Fruit fly (Drosophila melanogaster) whole organism, embryonic: ENCODE measurements around the gene CG13601.

ENCODE experiments used
- Aef1 ChIP-seq: fragments of 200-800 bp; sonication (Bioruptor generic); IDR thresholded peaks from 3 replicates; pipeline ENCODE4 v1.3.6; 2022; ENCODE audit warnings: missing biosample characterization, missing genetic modification characterization
- B-H2 ChIP-seq: fragments of 200-800 bp; sonication (Bioruptor generic); optimal IDR thresholded peaks from 2 replicates; lab custom pipeline; 2018; ENCODE audit warnings: missing biosample characterization, mild to moderate bottlenecking, missing genetic modification characterization
- CG10654 ChIP-seq: fragments of 200-800 bp; sonication (Bioruptor generic); optimal IDR thresholded peaks from 2 replicates; lab custom pipeline; 2016; ENCODE audit warnings: missing biosample characterization, missing genetic modification characterization
- CG14050 ChIP-seq: fragments of 200-800 bp; sonication (Bioruptor generic); IDR thresholded peaks from 3 replicates; pipeline ENCODE4 v1.3.6; 2022; ENCODE audit warnings: missing biosample characterization, missing genetic modification characterization
- CG15011 ChIP-seq: fragments of 200-800 bp; sonication (Bioruptor generic); optimal IDR thresholded peaks from 3 replicates; lab custom pipeline; 2018; ENCODE audit warnings: missing biosample characterization, mild to moderate bottlenecking, missing genetic modification characterization
- CG15073 ChIP-seq: fragments of 200-800 bp; sonication (Bioruptor generic); optimal IDR thresholded peaks from 2 replicates; lab custom pipeline; 2016; ENCODE audit warnings: missing biosample characterization, missing genetic modification characterization
- CG1529 ChIP-seq: fragments of 200-800 bp; sonication (Bioruptor generic); optimal IDR thresholded peaks from 3 replicates; lab custom pipeline; 2018; ENCODE audit warnings: missing biosample characterization, missing genetic modification characterization
- CG18599 ChIP-seq: fragments of 200-800 bp; sonication (Bioruptor generic); optimal IDR thresholded peaks from 3 replicates; lab custom pipeline; 2017; ENCODE audit warnings: missing biosample characterization, missing genetic modification characterization, mild to moderate bottlenecking, moderate library complexity, missing genetic modification reagents
- CG2129 ChIP-seq: fragments of 200-800 bp; sonication (Bioruptor generic); IDR thresholded peaks from 2 replicates; pipeline ENCODE4 v1.3.6; 2022; ENCODE audit warnings: missing biosample characterization, missing genetic modification characterization; ENCODE audit not compliant: partially characterized antibody
- CG2202 ChIP-seq: fragments of 200-800 bp; sonication (Bioruptor generic); optimal IDR thresholded peaks from 2 replicates; lab custom pipeline; 2018; ENCODE audit warnings: missing biosample characterization, mild to moderate bottlenecking, missing genetic modification characterization
- CG31388 ChIP-seq: fragments of 200-800 bp; sonication (Bioruptor generic); optimal IDR thresholded peaks from 2 replicates; lab custom pipeline; 2016; ENCODE audit warnings: missing biosample characterization, missing genetic modification characterization
- CG3407 ChIP-seq: fragments of 200-800 bp; sonication (Bioruptor generic); optimal IDR thresholded peaks from 2 replicates; lab custom pipeline; 2018; ENCODE audit warnings: missing biosample characterization, mild to moderate bottlenecking, missing genetic modification characterization
- CG34224 ChIP-seq: fragments of 200-800 bp; sonication (Bioruptor generic); IDR thresholded peaks from 3 replicates; pipeline ENCODE4 v1.3.6; 2022; ENCODE audit warnings: missing biosample characterization, missing genetic modification characterization; ENCODE audit not compliant: partially characterized antibody
- CG4730 ChIP-seq: fragments of 200-800 bp; sonication (Bioruptor generic); IDR thresholded peaks from 2 replicates; pipeline ENCODE4 v1.3.6; 2022; ENCODE audit warnings: missing biosample characterization, missing genetic modification characterization
- CG4820 ChIP-seq: fragments of 200-800 bp; sonication (Bioruptor generic); optimal IDR thresholded peaks from 3 replicates; lab custom pipeline; 2016; ENCODE audit warnings: missing biosample characterization, missing genetic modification characterization
- CG4854 ChIP-seq: fragments of 200-800 bp; sonication (Bioruptor generic); optimal IDR thresholded peaks from 2 replicates; lab custom pipeline; 2016; ENCODE audit warnings: missing biosample characterization, missing genetic modification characterization, inconsistent platforms
- CG5953 ChIP-seq: fragments of 200-800 bp; sonication (Bioruptor generic); IDR thresholded peaks from 2 replicates; pipeline ENCODE4 v1.3.6; 2022; ENCODE audit warnings: missing biosample characterization, missing genetic modification characterization
- CG6254 ChIP-seq: fragments of 200-800 bp; sonication (Bioruptor generic); optimal IDR thresholded peaks from 3 replicates; lab custom pipeline; 2017; ENCODE audit warnings: mild to moderate bottlenecking, missing biosample characterization, missing genetic modification reagents, missing genetic modification characterization
- CG6683 ChIP-seq: fragments of 200-800 bp; sonication (Bioruptor generic); optimal IDR thresholded peaks from 2 replicates; lab custom pipeline; 2017; ENCODE audit warnings: missing biosample characterization, mild to moderate bottlenecking, missing genetic modification characterization, missing genetic modification reagents
- CG7786 ChIP-seq: fragments of 200-800 bp; sonication (Bioruptor generic); optimal IDR thresholded peaks from 2 replicates; lab custom pipeline; 2016; ENCODE audit warnings: missing biosample characterization, missing genetic modification characterization
- CG8281 ChIP-seq: fragments of 200-800 bp; sonication (Bioruptor generic); optimal IDR thresholded peaks from 2 replicates; lab custom pipeline; 2018; ENCODE audit warnings: missing biosample characterization, mild to moderate bottlenecking, missing genetic modification characterization, moderate library complexity
- CG9727 ChIP-seq: fragments of 200-800 bp; sonication (Bioruptor generic); optimal IDR thresholded peaks from 3 replicates; lab custom pipeline; 2017; ENCODE audit warnings: missing biosample characterization, mild to moderate bottlenecking, missing genetic modification characterization
- CG9797 ChIP-seq: fragments of 200-800 bp; sonication (Bioruptor generic); optimal IDR thresholded peaks from 3 replicates; lab custom pipeline; 2018; ENCODE audit warnings: missing biosample characterization, mild to moderate bottlenecking, missing genetic modification characterization
- Dip3 ChIP-seq: fragments of 200-800 bp; sonication (Bioruptor generic); optimal IDR thresholded peaks from 3 replicates; lab custom pipeline; 2016; ENCODE audit warnings: missing biosample characterization, missing genetic modification characterization
- HmgZ ChIP-seq: fragments of 200-800 bp; sonication (Bioruptor generic); optimal IDR thresholded peaks from 2 replicates; lab custom pipeline; 2018; ENCODE audit warnings: missing biosample characterization, mild to moderate bottlenecking, missing genetic modification characterization
- Hr78 ChIP-seq, 2 experiments: fragments of 200-800 bp in 1 of 2; fragments of >200 bp in 1 of 2; sonication (Bioruptor generic) in 1 of 2; optimal IDR thresholded peaks; 2 replicates each; lab custom pipeline; 2017 to 2019; ENCODE audit warnings: missing biosample characterization in 2 of 2, missing genetic modification characterization in 2 of 2, mild to moderate bottlenecking in 1 of 2, moderate library complexity in 1 of 2
- Hsf ChIP-seq: fragments of 200-800 bp; sonication (Bioruptor generic); optimal IDR thresholded peaks from 3 replicates; lab custom pipeline; 2016; ENCODE audit warnings: missing biosample characterization, missing genetic modification characterization
- MBD-R2 ChIP-seq: fragments of 200-800 bp; sonication (Bioruptor generic); IDR thresholded peaks from 2 replicates; pipeline ENCODE4 v1.3.6; 2022; ENCODE audit warnings: missing biosample characterization, missing genetic modification characterization
- MTF-1 ChIP-seq: fragments of 200-800 bp; sonication (Bioruptor generic); optimal IDR thresholded peaks from 2 replicates; lab custom pipeline; 2018; ENCODE audit warnings: missing biosample characterization, mild to moderate bottlenecking, missing genetic modification characterization, borderline replicate concordance
- PHDP ChIP-seq: fragments of 200-800 bp; sonication (Bioruptor generic); optimal IDR thresholded peaks from 3 replicates; lab custom pipeline; 2018; ENCODE audit warnings: missing biosample characterization, mild to moderate bottlenecking, missing genetic modification characterization, moderate library complexity
- Taf1 ChIP-seq: fragments of 200-800 bp; sonication (Bioruptor generic); IDR thresholded peaks from 2 replicates; pipeline ENCODE4 v1.3.6; 2022; ENCODE audit warnings: missing biosample characterization, missing genetic modification characterization
- bbx ChIP-seq: fragments of 200-800 bp; sonication (Bioruptor generic); IDR thresholded peaks from 2 replicates; pipeline ENCODE4 v1.3.6; 2022; ENCODE audit warnings: missing biosample characterization, missing genetic modification characterization; ENCODE audit not compliant: partially characterized antibody
- cg ChIP-seq: fragments of 200-800 bp; sonication (Bioruptor generic); optimal IDR thresholded peaks from 3 replicates; lab custom pipeline; 2019; ENCODE audit warnings: missing biosample characterization, mild to moderate bottlenecking, missing genetic modification characterization, moderate library complexity
- chif ChIP-seq, 2 experiments: fragments of 200-800 bp; sonication (Bioruptor generic); optimal IDR thresholded peaks; 3 replicates each; lab custom pipeline; 2016; ENCODE audit warnings: missing biosample characterization in 2 of 2, missing genetic modification characterization in 2 of 2
- gro ChIP-seq: fragments of 200-800 bp; sonication (Bioruptor generic); optimal IDR thresholded peaks from 2 replicates; lab custom pipeline; 2016; ENCODE audit warnings: missing biosample characterization, missing genetic modification characterization
- hth ChIP-seq: fragments of >200 bp; optimal IDR thresholded peaks from 2 replicates; lab custom pipeline; 2017; ENCODE audit warnings: inconsistent platforms
- kay ChIP-seq: fragments of 200-800 bp; sonication (Bioruptor generic); optimal IDR thresholded peaks from 2 replicates; lab custom pipeline; 2016; ENCODE audit warnings: missing biosample characterization, missing genetic modification characterization
- nmo ChIP-seq: fragments of 200-800 bp; sonication (Bioruptor generic); optimal IDR thresholded peaks from 2 replicates; lab custom pipeline; 2018; ENCODE audit warnings: missing biosample characterization, mild to moderate bottlenecking, missing genetic modification characterization, moderate library complexity
- otp ChIP-seq: fragments of 200-800 bp; sonication (Bioruptor generic); IDR thresholded peaks from 3 replicates; pipeline ENCODE4, ENCODE4 v1.3.6; 2022; ENCODE audit warnings: missing biosample characterization, missing genetic modification characterization
- peb ChIP-seq: fragments of 200-800 bp; sonication (Bioruptor generic); IDR thresholded peaks from 2 replicates; pipeline ENCODE4 v1.3.6; 2022; ENCODE audit warnings: missing biosample characterization, missing genetic modification characterization
- ranshi ChIP-seq: fragments of 200-800 bp; sonication (Bioruptor generic); IDR thresholded peaks from 2 replicates; pipeline ENCODE4 v1.3.6; 2022; ENCODE audit warnings: missing biosample characterization, missing genetic modification characterization
- sens ChIP-seq: fragments of 200-800 bp; sonication (Bioruptor generic); peaks from one replicate; lab custom pipeline; 2016; ENCODE audit warnings: missing biosample characterization, missing genetic modification characterization
- stwl ChIP-seq: fragments of 200-800 bp; sonication (Bioruptor generic); optimal IDR thresholded peaks from 3 replicates; lab custom pipeline; 2018; ENCODE audit warnings: missing biosample characterization, mild to moderate bottlenecking, missing genetic modification characterization, moderate library complexity
- sug ChIP-seq: fragments of 200-800 bp; optimal IDR thresholded peaks from 2 replicates; lab custom pipeline; 2019; ENCODE audit warnings: missing biosample characterization, mild to moderate bottlenecking, missing genetic modification characterization, moderate library complexity
- tx ChIP-seq: fragments of 200-800 bp; sonication (Bioruptor generic); optimal IDR thresholded peaks from 2 replicates; lab custom pipeline; 2016; ENCODE audit warnings: missing biosample characterization, missing genetic modification characterization
- z ChIP-seq: fragments of 200-800 bp; sonication (Bioruptor generic); IDR thresholded peaks from 3 replicates; pipeline ENCODE4 v1.3.6; 2022; ENCODE audit warnings: missing biosample characterization, missing genetic modification characterization
- zfh1 ChIP-seq: fragments of 200-800 bp; sonication (Bioruptor generic); IDR thresholded peaks from 3 replicates; pipeline ENCODE4 v1.3.6; 2022; ENCODE audit warnings: missing biosample characterization, missing genetic modification characterization
- zfh2 ChIP-seq: fragments of 200-800 bp; sonication (Bioruptor generic); optimal IDR thresholded peaks from 2 replicates; lab custom pipeline; 2016; ENCODE audit warnings: missing biosample characterization, missing genetic modification characterization

The CG13601 gene

dm6 chr3R:23933684-23934575 lies 6.5 kb upstream of the CG13601 start, which contains the start of gene CG5854 (continued):
- TF ChIP-seq CG3407 (GFP tag; lab: Kevin White, UChicago) (peak; percentile 74), kay (GFP tag; lab: Kevin White, UChicago) (no peak), MTF-1 (GFP tag; lab: Kevin White, UChicago) (peak; percentile 66), stwl (peak; percentile 36), CG31388 (GFP tag; lab: Kevin White, UChicago) (no peak), sens (GFP tag; lab: Kevin White, UChicago) (peak; percentile 96), otp (GFP tag; lab: Robert Waterston, UW) (peak; percentile 89), ranshi (GFP tag; lab: Robert Waterston, UW) (peak; percentile 75), CG4820 (GFP tag; lab: Kevin White, UChicago) (peak; percentile 68), sug (tag; lab: Kevin White, UChicago) (peak; percentile 29), bbx (GFP tag; lab: Robert Waterston, UW) (no peak; the same call in 1 of the 2 replicates), Hsf (peak; percentile 78), CG34224 (no peak), CG4854 (GFP tag; lab: Kevin White, UChicago) (no peak), PHDP (peak; percentile 77), chif (GFP tag; optimal IDR thresholded peaks at IDR 0.05; lab: Kevin White, UChicago) (peak; percentile 31 to 75), CG10654 (peak; percentile 66), MBD-R2 (GFP tag; lab: Robert Waterston, UW) (peak; percentile 57; the same call in 1 of the 2 replicates), CG7786 (peak; percentile 71), CG4730 (GFP tag; lab: Robert Waterston, UW) (peak; percentile 40; the same call in 1 of the 2 replicates), Aef1 (GFP tag; lab: Robert Waterston, UW) (peak; percentile 37; the same call in 2 of the 3 replicates), HmgZ (peak; percentile 52), B-H2 (GFP tag; lab: Kevin White, UChicago) (no peak), gro (GFP tag; lab: Kevin White, UChicago) (no peak), peb (GFP tag; lab: Robert Waterston, UW) (0 out of 2 replicates have a peak, but pooled peaks have one; percentile 29), CG1529 (peak; percentile 77), CG15011 (GFP tag; lab: Kevin White, UChicago) (peak; percentile 50), CG9797 (GFP tag; lab: Kevin White, UChicago) (peak; percentile 75), nmo (GFP tag; lab: Kevin White, UChicago) (peak; percentile 55), CG8281 (tag; lab: Kevin White, UChicago) (peak; percentile 36), zfh2 (peak; percentile 17), CG6254 (GFP tag; lab: Kevin White, UChicago) (peak; percentile 70), CG2129 (GFP tag; lab: Robert Waterston, UW) (no peak), CG5953 (GFP tag; lab: Robert Waterston, UW) (0 out of 2 replicates have a peak, but pooled peaks have one; percentile 48), CG15073 (GFP tag; lab: Kevin White, UChicago) (no peak), CG2202 (tag; lab: Kevin White, UChicago) (peak; percentile 56), CG6683 (GFP tag; lab: Kevin White, UChicago) (no peak), CG18599 (GFP tag; lab: Kevin White, UChicago) (peak; percentile 86), z (0 out of 3 replicates have a peak, but pooled peaks have one; percentile 42), Hr78 (GFP tag; optimal IDR thresholded peaks at IDR 0.05; lab: Kevin White, UChicago) (peak in 1 of 2 experiments; percentile 18), zfh1 (GFP tag; lab: Robert Waterston, UW) (peak; percentile 92), CG14050 (GFP tag; lab: Robert Waterston, UW) (peak; percentile 35; the same call in 1 of the 3 replicates), CG9727 (GFP tag; lab: Kevin White, UChicago) (peak; percentile 53), hth (no peak), tx (GFP tag; lab: Kevin White, UChicago) (peak; percentile 64), cg (GFP tag; lab: Kevin White, UChicago) (no peak), Dip3 (GFP tag; lab: Kevin White, UChicago) (peak; percentile 32), Taf1 (GFP tag; lab: Robert Waterston, UW) (0 out of 2 replicates have a peak, but pooled peaks have one; percentile 16)
